Worm (Caenorhabditis elegans): Measurements from ENCODE around the gene ppgn-1.

DNA sequence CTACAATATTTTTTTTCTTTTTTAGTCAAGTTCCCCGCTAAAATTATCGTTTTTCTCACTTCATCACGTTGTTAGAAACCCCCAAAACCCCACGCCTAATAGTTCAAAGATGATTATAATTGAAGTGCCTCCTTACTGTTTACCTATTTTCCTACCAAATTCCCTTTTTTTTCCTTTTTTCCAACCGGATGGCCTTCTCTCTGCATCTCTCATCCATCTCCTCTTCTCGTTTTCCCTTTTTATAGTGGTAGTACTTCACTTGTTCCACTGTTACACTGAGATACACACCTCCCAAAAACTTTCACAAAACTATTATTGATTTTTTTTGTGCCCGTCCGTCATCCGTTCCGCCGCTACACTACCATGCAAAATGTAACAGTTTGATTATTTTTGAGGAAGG is 25.7 kb downstream of the ppgn-1 start, which contains the start of gene nsy-4:
- no peak for TF ChIP-seq ceh-82 (tag; optimal IDR thresholded peaks at IDR 0.05)
- no peak for TF ChIP-seq mab-5 (tag; optimal IDR thresholded peaks at IDR 0.05)
- TF ChIP-seq skn-1 (tag; optimal IDR thresholded peaks at IDR 0.05): no peak
- no peak for TF ChIP-seq nhr-21 (tag; optimal IDR thresholded peaks at IDR 0.05)
- no peak for TF ChIP-seq R02D3.7 (tag; optimal IDR thresholded peaks at IDR 0.05)
- TF ChIP-seq elt-3 (tag; optimal IDR thresholded peaks at IDR 0.05): no peak
- TF ChIP-seq nhr-12 (tag; optimal IDR thresholded peaks at IDR 0.05): no peak
- TF ChIP-seq snpc-4 (tag; optimal IDR thresholded peaks at IDR 0.05): no peak
- TF ChIP-seq lsy-2 (tag; optimal IDR thresholded peaks at IDR 0.05): no peak
- TF ChIP-seq egl-27 (tag; optimal IDR thresholded peaks at IDR 0.05): no peak
- peak; percentile 60 for TF ChIP-seq blmp-1 (tag; optimal IDR thresholded peaks at IDR 0.05; ENCODE audit: insufficient read depth)
- no peak for TF ChIP-seq ama-1 (optimal IDR thresholded peaks at IDR 0.05)
